Fruit fly (Drosophila melanogaster): Measurements from ENCODE around the gene Gr8a.

Gr8a gene

dm6 chrX:9201866-9202681 is 24.9 kb upstream of the Gr8a start (continued):
- TF ChIP-seq CG8281 (tag; optimal IDR thresholded peaks at IDR 0.05) (peak; percentile 35), CG10147 (GFP tag; optimal IDR thresholded peaks at IDR 0.05) (peak; percentile 35), ERR (GFP tag; optimal IDR thresholded peaks at IDR 0.05) (no peak), gem (tag; optimal IDR thresholded peaks at IDR 0.05) (peak; percentile 80), HHEX (GFP tag; optimal IDR thresholded peaks at IDR 0.05) (peak; percentile 86), CG1529 (GFP tag; optimal IDR thresholded peaks at IDR 0.05) (no peak), CG4730 (GFP tag; IDR thresholded peaks at IDR 0.05) (peak; percentile 78), Vsx1 (GFP tag; optimal IDR thresholded peaks at IDR 0.05) (no peak), CG30403 (GFP tag; optimal IDR thresholded peaks at IDR 0.05) (peak; percentile 54), Dref (GFP tag; IDR thresholded peaks at IDR 0.05) (peak; percentile 45), slbo (GFP tag; IDR thresholded peaks at IDR 0.05) (peak; percentile 96), Mrtf (GFP tag; IDR thresholded peaks at IDR 0.05) (peak; percentile 81; the same call in 2 of the 3 replicates), nmo (GFP tag; optimal IDR thresholded peaks at IDR 0.05) (peak; percentile 53), CG34376 (GFP tag; optimal IDR thresholded peaks at IDR 0.05) (peak; percentile 32), Fer3 (tag; optimal IDR thresholded peaks at IDR 0.05) (peak; percentile 87), Neu2 (GFP tag; optimal IDR thresholded peaks at IDR 0.05; ENCODE audit: borderline replicate concordance) (no peak), Taf1 (GFP tag; IDR thresholded peaks at IDR 0.05) (peak; percentile 71), CG14014 (GFP tag; IDR thresholded peaks at IDR 0.05) (peak; percentile 89), CG18599 (GFP tag; optimal IDR thresholded peaks at IDR 0.05) (peak; percentile 93), Lhr (GFP tag; optimal IDR thresholded peaks at IDR 0.05) (no peak), ttk (GFP tag; IDR thresholded peaks at IDR 0.05) (peak; percentile 68), CG6175 (GFP tag; IDR thresholded peaks at IDR 0.05) (peak; percentile 82), ash1 (GFP tag; optimal IDR thresholded peaks at IDR 0.05) (peak; percentile 81), CG7556 (GFP tag; optimal IDR thresholded peaks at IDR 0.05) (peak; percentile 83), az2 (GFP tag; optimal IDR thresholded peaks at IDR 0.05) (no peak), CG10431 (GFP tag; optimal IDR thresholded peaks at IDR 0.05) (no peak), pita (GFP tag; optimal IDR thresholded peaks at IDR 0.05) (no peak), h (optimal IDR thresholded peaks at IDR 0.05) (no peak), CG7786 (GFP tag; optimal IDR thresholded peaks at IDR 0.05) (peak; percentile 31), CG31388 (GFP tag; optimal IDR thresholded peaks at IDR 0.05) (no peak), CG12104 (GFP tag; optimal IDR thresholded peaks at IDR 0.05) (peak; percentile 43), dysf (GFP tag; IDR thresholded peaks at IDR 0.05) (peak; percentile 91), Hmx (GFP tag; optimal IDR thresholded peaks at IDR 0.05) (no peak), Hr51 (GFP tag; optimal IDR thresholded peaks at IDR 0.05) (peak; percentile 2 to 76), CG11723 (GFP tag; optimal IDR thresholded peaks at IDR 0.05) (peak; percentile 51), HmgZ (tag; optimal IDR thresholded peaks at IDR 0.05) (peak; percentile 78), CG15011 (GFP tag; optimal IDR thresholded peaks at IDR 0.05) (peak; percentile 27), psq (GFP tag; optimal IDR thresholded peaks at IDR 0.05) (no peak), Gsc (GFP tag; IDR thresholded peaks at IDR 0.05) (no peak), CG7963 (GFP tag; IDR thresholded peaks at IDR 0.05; ENCODE audit: partially characterized antibody) (no peak), CG17912 (GFP tag; optimal IDR thresholded peaks at IDR 0.05) (no peak), unpg (GFP tag; optimal IDR thresholded peaks at IDR 0.05) (peak; percentile 73), CG8478 (optimal IDR thresholded peaks at IDR 0.05) (no peak), CG8290 (GFP tag; optimal IDR thresholded peaks at IDR 0.05) (no peak), CG8290 (tag; optimal IDR thresholded peaks at IDR 0.05) (peak in 1 of 2 experiments; percentile 84), btn (GFP tag; optimal IDR thresholded peaks at IDR 0.05) (no peak), Elba2 (GFP tag; optimal IDR thresholded peaks at IDR 0.05) (no peak), bcd (GFP tag; optimal IDR thresholded peaks at IDR 0.05) (peak; percentile 84), CG15073 (GFP tag; optimal IDR thresholded peaks at IDR 0.05) (no peak), crol (GFP tag; IDR thresholded peaks at IDR 0.05) (peak; percentile 81), Lpt (GFP tag; optimal IDR thresholded peaks at IDR 0.05) (no peak)

Data from whole organism, embryonic.